Worm (Caenorhabditis elegans) whole organism, L4 larva: ENCODE data around the gene sdz-38.

Experiments used
- snpc-4 ChIP-seq: fragments of 150-350 bp; optimal IDR thresholded peaks from 2 replicates; lab custom pipeline; 2014; ENCODE audit warnings: missing biosample characterization, missing genetic modification characterization
- unc-39 ChIP-seq: sonication (generic microtip); optimal IDR thresholded peaks from 2 replicates; lab custom pipeline; 2017; ENCODE audit warnings: missing biosample characterization, missing genetic modification characterization

DNA sequence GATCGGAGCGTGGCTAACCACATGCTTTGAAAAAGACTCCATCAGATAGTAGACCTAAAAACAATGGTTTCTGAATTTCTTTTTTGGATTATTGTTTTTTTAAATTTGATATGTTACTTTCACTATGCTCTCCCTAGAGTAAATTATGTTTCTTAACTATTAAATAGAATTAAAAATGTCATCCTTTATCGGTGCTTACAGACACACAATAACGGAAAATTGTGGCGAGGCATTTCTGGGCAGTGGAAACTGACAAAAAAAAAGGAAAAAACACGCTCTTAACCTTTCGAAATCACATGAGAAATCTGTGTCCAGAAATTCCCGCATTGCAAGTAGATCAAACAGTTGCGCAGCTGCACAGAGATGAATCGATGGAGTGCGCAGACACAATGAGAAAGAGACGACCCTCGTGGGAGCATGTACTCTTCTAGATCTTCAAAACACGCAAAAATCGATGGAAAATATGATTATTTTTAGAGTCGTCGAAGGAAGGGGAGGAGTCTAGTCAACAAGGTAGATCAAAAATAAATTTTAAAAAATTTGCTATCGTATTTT lies 1.5 kb downstream of the sdz-38 start, which contains the start of gene ZK892.6:
- TF ChIP-seq snpc-4 (tag; lab: Kevin White, UChicago) (no peak), unc-39 (tag; lab: Kevin White, UChicago) (no peak)
